Fruit fly (Drosophila melanogaster) whole organism, embryonic: ENCODE data around the gene grass.

Source experiments
- Asciz ChIP-seq: fragments of 200-800 bp; sonication (Bioruptor generic); optimal IDR thresholded peaks from 2 replicates; lab custom pipeline; 2017; ENCODE audit warnings: missing biosample characterization, mild to moderate bottlenecking, missing genetic modification characterization, missing genetic modification reagents
- CG10959 ChIP-seq: fragments of 200-800 bp; sonication (Bioruptor generic); IDR thresholded peaks from 2 replicates; pipeline ENCODE4 v1.3.6; 2022; ENCODE audit warnings: missing biosample characterization, missing genetic modification characterization
- CG10979 ChIP-seq: fragments of 200-800 bp; sonication (Bioruptor generic); optimal IDR thresholded peaks from 2 replicates; lab custom pipeline; 2018; ENCODE audit warnings: missing biosample characterization, mild to moderate bottlenecking, missing genetic modification characterization, moderate library complexity
- CG11398 ChIP-seq: fragments of 200-800 bp; sonication (Bioruptor generic); optimal IDR thresholded peaks from 2 replicates; lab custom pipeline; 2016; ENCODE audit warnings: missing biosample characterization, missing genetic modification characterization
- CG13624 ChIP-seq: fragments of 200-800 bp; sonication (Bioruptor generic); optimal IDR thresholded peaks from 2 replicates; lab custom pipeline; 2016; ENCODE audit warnings: missing biosample characterization, missing genetic modification characterization
- CG1602 ChIP-seq: fragments of 200-800 bp; sonication (Bioruptor generic); optimal IDR thresholded peaks from 3 replicates; lab custom pipeline; 2016; ENCODE audit warnings: missing biosample characterization, missing genetic modification characterization
- CG17612 ChIP-seq: fragments of 200-800 bp; sonication (Bioruptor generic); IDR thresholded peaks from 2 replicates; pipeline ENCODE4 v1.3.6; 2022; ENCODE audit warnings: missing biosample characterization, missing genetic modification characterization
- CG18619 ChIP-seq: fragments of 200-800 bp; sonication (Bioruptor generic); optimal IDR thresholded peaks from 3 replicates; lab custom pipeline; 2017; ENCODE audit warnings: missing biosample characterization, mild to moderate bottlenecking, missing genetic modification characterization
- CG2116 ChIP-seq: fragments of 200-800 bp; sonication (Bioruptor generic); optimal IDR thresholded peaks from 3 replicates; lab custom pipeline; 2018; ENCODE audit warnings: missing biosample characterization, mild to moderate bottlenecking, missing genetic modification characterization
- CG3726 ChIP-seq: fragments of 200-800 bp; sonication (Bioruptor generic); IDR thresholded peaks from 3 replicates; pipeline ENCODE4, ENCODE4 v1.3.6; 2022; ENCODE audit warnings: missing biosample characterization, missing genetic modification characterization
- CG4820 ChIP-seq: fragments of 200-800 bp; sonication (Bioruptor generic); optimal IDR thresholded peaks from 3 replicates; lab custom pipeline; 2016; ENCODE audit warnings: missing biosample characterization, missing genetic modification characterization
- CG5953 ChIP-seq: fragments of 200-800 bp; sonication (Bioruptor generic); IDR thresholded peaks from 2 replicates; pipeline ENCODE4 v1.3.6; 2022; ENCODE audit warnings: missing biosample characterization, missing genetic modification characterization
- CG7372 ChIP-seq: fragments of 200-800 bp; sonication (Bioruptor generic); IDR thresholded peaks from 2 replicates; pipeline ENCODE4 v1.3.6; 2022; ENCODE audit warnings: missing biosample characterization, missing genetic modification characterization
- CG9797 ChIP-seq: fragments of 200-800 bp; sonication (Bioruptor generic); optimal IDR thresholded peaks from 3 replicates; lab custom pipeline; 2018; ENCODE audit warnings: missing biosample characterization, mild to moderate bottlenecking, missing genetic modification characterization
- CG9817 ChIP-seq: fragments of 200-800 bp; sonication (Bioruptor generic); optimal IDR thresholded peaks from 2 replicates; lab custom pipeline; 2018; ENCODE audit warnings: missing biosample characterization, mild to moderate bottlenecking, missing genetic modification characterization, moderate library complexity
- CkIIα-i1 ChIP-seq: fragments of 200-800 bp; sonication (Bioruptor generic); IDR thresholded peaks from 2 replicates; pipeline ENCODE4 v1.3.6; 2022; ENCODE audit warnings: missing biosample characterization, missing genetic modification characterization
- Dip2 ChIP-seq: fragments of 200-800 bp; sonication (Bioruptor generic); IDR thresholded peaks from 2 replicates; pipeline ENCODE4 v1.3.6; 2022; ENCODE audit warnings: missing biosample characterization, missing genetic modification characterization
- Gsc ChIP-seq: fragments of 200-800 bp; sonication (Bioruptor generic); IDR thresholded peaks from 2 replicates; pipeline ENCODE4 v1.3.6; 2022; ENCODE audit warnings: missing biosample characterization, missing genetic modification characterization
- HHEX ChIP-seq: fragments of 200-800 bp; sonication (Bioruptor generic); optimal IDR thresholded peaks from 3 replicates; lab custom pipeline; 2017; ENCODE audit warnings: missing biosample characterization, mild to moderate bottlenecking, missing genetic modification characterization, missing genetic modification reagents
- HLH54F ChIP-seq: fragments of 200-800 bp; sonication (Bioruptor generic); optimal IDR thresholded peaks from 3 replicates; lab custom pipeline; 2016; ENCODE audit warnings: missing biosample characterization, missing genetic modification characterization
- Hr3 ChIP-seq: fragments of 200-800 bp; sonication (Bioruptor generic); optimal IDR thresholded peaks from 3 replicates; lab custom pipeline; 2016; ENCODE audit warnings: missing biosample characterization, missing genetic modification characterization
- Hr51 ChIP-seq, 2 experiments: fragments of 200-800 bp; sonication (Bioruptor generic); optimal IDR thresholded peaks; 2 replicates in 1 of 2; 3 replicates in 1 of 2; lab custom pipeline; 2016 to 2018; ENCODE audit warnings: missing biosample characterization in 2 of 2, missing genetic modification characterization in 2 of 2, mild to moderate bottlenecking in 1 of 2, moderate library complexity in 1 of 2
- Hsf ChIP-seq: fragments of 200-800 bp; sonication (Bioruptor generic); optimal IDR thresholded peaks from 3 replicates; lab custom pipeline; 2016; ENCODE audit warnings: missing biosample characterization, missing genetic modification characterization
- Myb ChIP-seq: fragments of 200-800 bp; sonication (Bioruptor generic); optimal IDR thresholded peaks from 2 replicates; lab custom pipeline; 2016; ENCODE audit warnings: missing biosample characterization, missing genetic modification characterization
- Neu2 ChIP-seq: fragments of 200-800 bp; sonication (Bioruptor generic); optimal IDR thresholded peaks from 3 replicates; lab custom pipeline; 2016; ENCODE audit warnings: missing biosample characterization, missing genetic modification characterization, borderline replicate concordance
- Optix ChIP-seq: fragments of 200-800 bp; sonication (Bioruptor generic); IDR thresholded peaks from 3 replicates; pipeline ENCODE4 v1.3.6; 2022; ENCODE audit warnings: missing biosample characterization, missing genetic modification characterization
- PHDP ChIP-seq: fragments of 200-800 bp; sonication (Bioruptor generic); optimal IDR thresholded peaks from 3 replicates; lab custom pipeline; 2018; ENCODE audit warnings: missing biosample characterization, mild to moderate bottlenecking, missing genetic modification characterization, moderate library complexity
- Sox102F ChIP-seq: fragments of 200-800 bp; sonication (Bioruptor generic); optimal IDR thresholded peaks from 2 replicates; lab custom pipeline; 2018; ENCODE audit warnings: missing biosample characterization, mild to moderate bottlenecking, missing genetic modification characterization, moderate library complexity
- Sry-β ChIP-seq: fragments of 200-800 bp; sonication (Bioruptor generic); optimal IDR thresholded peaks from 2 replicates; lab custom pipeline; 2018; ENCODE audit warnings: missing biosample characterization, mild to moderate bottlenecking, missing genetic modification characterization, moderate library complexity
- Usf ChIP-seq: fragments of 200-800 bp; sonication (Bioruptor generic); optimal IDR thresholded peaks from 2 replicates; lab custom pipeline; 2017; ENCODE audit warnings: missing genotype, missing biosample characterization, missing genetic modification characterization
- br ChIP-seq: fragments of >200 bp; optimal IDR thresholded peaks from 2 replicates; lab custom pipeline; 2017
- btn ChIP-seq: fragments of 200-800 bp; sonication (Bioruptor generic); optimal IDR thresholded peaks from 2 replicates; lab custom pipeline; 2016; ENCODE audit warnings: missing biosample characterization, missing genetic modification characterization
- esg ChIP-seq: fragments of 200-800 bp; sonication (Bioruptor generic); conservative IDR thresholded peaks from 2 replicates; pipeline ENCODE4 v1.3.6; 2022; ENCODE audit warnings: missing biosample characterization, missing genetic modification characterization
- exex ChIP-seq: fragments of 200-800 bp; sonication (Bioruptor generic); optimal IDR thresholded peaks from 4 replicates; lab custom pipeline; 2018; ENCODE audit warnings: missing biosample characterization, mild to moderate bottlenecking, missing genetic modification characterization, moderate library complexity
- fu2 ChIP-seq: fragments of 200-800 bp; sonication (Bioruptor generic); optimal IDR thresholded peaks from 2 replicates; lab custom pipeline; 2016; ENCODE audit warnings: missing biosample characterization, missing genetic modification characterization
- grn ChIP-seq: fragments of 200-800 bp; sonication (Bioruptor generic); optimal IDR thresholded peaks from 3 replicates; lab custom pipeline; 2017; ENCODE audit warnings: missing biosample characterization, missing genetic modification characterization
- jigr1 ChIP-seq: fragments of 200-800 bp; sonication (Bioruptor generic); IDR thresholded peaks from 3 replicates; pipeline ENCODE4 v1.3.6; 2022; ENCODE audit warnings: missing biosample characterization, missing genetic modification characterization
- jing ChIP-seq: fragments of 200-800 bp; sonication (Bioruptor generic); optimal IDR thresholded peaks from 2 replicates; lab custom pipeline; 2018; ENCODE audit warnings: missing biosample characterization, mild to moderate bottlenecking, missing genetic modification characterization
- ken ChIP-seq: fragments of 200-800 bp; sonication (Bioruptor generic); IDR thresholded peaks from 3 replicates; pipeline ENCODE4 v1.3.6; 2022; ENCODE audit warnings: missing biosample characterization, missing genetic modification characterization
- klu ChIP-seq: fragments of 200-800 bp; sonication (Bioruptor generic); IDR thresholded peaks from 2 replicates; pipeline ENCODE4 v1.3.6; 2022; ENCODE audit warnings: missing biosample characterization, missing genetic modification characterization
- luna ChIP-seq: fragments of 200-800 bp; sonication (Bioruptor generic); optimal IDR thresholded peaks from 2 replicates; lab custom pipeline; 2016; ENCODE audit warnings: missing biosample characterization, missing genetic modification characterization
- maf-S ChIP-seq: fragments of 200-800 bp; sonication (Bioruptor generic); optimal IDR thresholded peaks from 2 replicates; lab custom pipeline; 2016; ENCODE audit warnings: missing biosample characterization, missing genetic modification characterization
- mld ChIP-seq: fragments of 200-800 bp; sonication (Bioruptor generic); IDR thresholded peaks from 3 replicates; pipeline ENCODE4 v1.3.6; 2022; ENCODE audit warnings: missing biosample characterization, missing genetic modification characterization; ENCODE audit not compliant: partially characterized antibody
- pum ChIP-seq: fragments of 200-800 bp; sonication (Bioruptor generic); optimal IDR thresholded peaks from 2 replicates; lab custom pipeline; 2016; ENCODE audit warnings: missing biosample characterization, missing genetic modification characterization
- row ChIP-seq: fragments of 200-800 bp; sonication (Bioruptor generic); IDR thresholded peaks from 3 replicates; pipeline ENCODE4 v1.3.6; 2022; ENCODE audit warnings: missing biosample characterization, missing genetic modification characterization
- so ChIP-seq: fragments of 200-800 bp; sonication (Bioruptor generic); IDR thresholded peaks from 3 replicates; pipeline ENCODE4 v1.3.6; 2022; ENCODE audit warnings: missing biosample characterization, missing genetic modification characterization
- sob ChIP-seq: fragments of 200-800 bp; sonication (Bioruptor generic); IDR thresholded peaks from 2 replicates; pipeline ENCODE4 v1.3.6; 2022; ENCODE audit warnings: missing biosample characterization, missing genetic modification characterization
- ssp ChIP-seq: fragments of 200-800 bp; sonication (Bioruptor generic); IDR thresholded peaks from 2 replicates; pipeline ENCODE4 v1.3.6; 2022; ENCODE audit warnings: missing biosample characterization, missing genetic modification characterization
- stc ChIP-seq: fragments of 200-800 bp; sonication (Bioruptor generic); IDR thresholded peaks from 2 replicates; pipeline ENCODE4 v1.3.6; 2022; ENCODE audit warnings: missing biosample characterization, missing genetic modification characterization
- trh ChIP-seq: fragments of 200-800 bp; sonication (Bioruptor generic); optimal IDR thresholded peaks from 2 replicates; lab custom pipeline; 2016; ENCODE audit warnings: missing biosample characterization, missing genetic modification characterization
- unc-4 ChIP-seq: fragments of 200-800 bp; sonication (Bioruptor generic); IDR thresholded peaks from 2 replicates; pipeline ENCODE4 v1.3.6; 2022; ENCODE audit warnings: missing biosample characterization, missing genetic modification characterization; ENCODE audit not compliant: partially characterized antibody

The grass gene

DNA sequence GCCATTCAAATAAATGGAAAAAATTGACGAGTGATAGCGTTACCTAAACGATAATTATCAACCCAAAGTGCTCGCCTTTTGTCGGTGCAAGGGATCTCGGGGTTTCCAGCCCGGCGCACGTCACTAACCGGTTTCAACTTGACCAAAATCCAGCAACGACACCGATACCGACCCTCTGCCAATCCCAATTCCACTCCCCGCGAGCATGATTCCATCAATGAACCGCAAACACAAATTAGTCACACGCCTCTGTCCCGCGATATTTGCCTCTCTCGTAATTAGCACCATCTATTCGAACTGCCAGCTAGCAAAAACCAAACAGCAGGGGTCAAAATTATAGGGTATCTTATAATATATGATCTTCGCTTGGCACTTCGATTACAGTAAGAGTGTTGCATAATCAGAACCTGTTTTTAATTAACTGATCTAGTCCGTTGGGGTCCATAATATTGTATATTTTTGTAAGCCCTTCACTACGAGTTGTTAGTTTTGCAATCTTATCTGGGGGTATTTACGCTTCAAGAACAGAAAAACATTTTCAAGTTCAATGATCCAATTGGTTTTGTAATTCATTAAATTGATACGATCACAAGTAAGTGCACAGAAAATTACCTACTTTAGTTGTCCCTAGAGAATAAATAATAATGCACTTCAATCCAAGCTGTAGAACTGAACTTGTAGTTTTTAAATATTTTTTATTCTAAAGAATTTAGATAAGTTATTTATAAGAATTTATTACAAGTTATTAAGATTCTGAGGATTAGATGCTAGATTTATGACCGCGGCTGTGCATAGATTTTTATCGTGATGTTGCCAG is 4.5 kb upstream of the grass start (continued):
- no peak for TF ChIP-seq CkIIα-i1 (GFP tag; lab: Robert Waterston, UW)
- TF ChIP-seq CG9817 (tag; lab: Kevin White, UChicago): peak; percentile 35
- TF ChIP-seq br (lab: Kevin White, UChicago): no peak
- no peak for TF ChIP-seq fu2 (GFP tag; lab: Kevin White, UChicago)
- TF ChIP-seq maf-S (GFP tag; lab: Kevin White, UChicago): no peak
- no peak for TF ChIP-seq Optix (GFP tag; lab: Robert Waterston, UW)
- TF ChIP-seq Asciz (GFP tag; lab: Kevin White, UChicago): no peak
- TF ChIP-seq luna: no peak
- TF ChIP-seq jigr1 (GFP tag; lab: Robert Waterston, UW): no peak
- TF ChIP-seq CG17612: no peak
- peak; percentile 43 for TF ChIP-seq Hr3 (GFP tag; lab: Kevin White, UChicago)
- TF ChIP-seq ken: no peak
- 0 out of 2 replicates have a peak, but pooled peaks have one; percentile 9 for TF ChIP-seq klu (GFP tag; lab: Robert Waterston, UW)
- no peak for TF ChIP-seq pum (GFP tag; lab: Kevin White, UChicago)
- TF ChIP-seq ssp (GFP tag; lab: Robert Waterston, UW): no peak
- no peak for TF ChIP-seq CG5953 (GFP tag; lab: Robert Waterston, UW)
- TF ChIP-seq Sry-β: no peak
- peak; percentile 10 for TF ChIP-seq CG2116 (GFP tag; lab: Kevin White, UChicago)
- no peak for TF ChIP-seq jing
- peak; percentile 14 for TF ChIP-seq Hsf (GFP tag; lab: Kevin White, UChicago)
- no peak for TF ChIP-seq stc (GFP tag; lab: Robert Waterston, UW)
- TF ChIP-seq trh (GFP tag; lab: Kevin White, UChicago): no peak
- TF ChIP-seq CG4820 (GFP tag; lab: Kevin White, UChicago): peak; percentile 35
- TF ChIP-seq grn (GFP tag; lab: Kevin White, UChicago): peak; percentile 42
- TF ChIP-seq CG10979 (tag; lab: Kevin White, UChicago): peak; percentile 12
- TF ChIP-seq Myb (GFP tag; lab: Kevin White, UChicago): peak; percentile 15
- TF ChIP-seq Dip2 (GFP tag; lab: Robert Waterston, UW): no peak
- peak in 1 of 2 experiments; percentile 63 for TF ChIP-seq Hr51 (GFP tag; optimal IDR thresholded peaks at IDR 0.05; lab: Kevin White, UChicago)
- TF ChIP-seq Neu2 (GFP tag; lab: Kevin White, UChicago): no peak
- TF ChIP-seq CG1602 (GFP tag; lab: Kevin White, UChicago): no peak
- no peak for TF ChIP-seq CG7372 (GFP tag; lab: Robert Waterston, UW)
- no peak for TF ChIP-seq CG11398 (GFP tag; lab: Kevin White, UChicago)
- peak; percentile 49 for TF ChIP-seq CG13624
- TF ChIP-seq HHEX (GFP tag; lab: Kevin White, UChicago): peak; percentile 23
- no peak for TF ChIP-seq unc-4 (GFP tag; lab: Robert Waterston, UW)
- TF ChIP-seq so (GFP tag; lab: Robert Waterston, UW): no peak
- TF ChIP-seq CG10959: no peak
- TF ChIP-seq Usf (GFP tag; lab: Kevin White, UChicago): peak; percentile 60
- no peak for TF ChIP-seq mld (GFP tag; lab: Robert Waterston, UW)
- peak; percentile 65 for TF ChIP-seq CG18619
- peak; percentile 37 for TF ChIP-seq HLH54F
- TF ChIP-seq btn (GFP tag; lab: Kevin White, UChicago): no peak
- TF ChIP-seq CG3726 (GFP tag; lab: Robert Waterston, UW): no peak
- peak; percentile 25 for TF ChIP-seq Sox102F
- TF ChIP-seq Gsc (GFP tag; lab: Robert Waterston, UW): no peak
- peak; percentile 36 for TF ChIP-seq PHDP (tag; lab: Kevin White, UChicago)
- no peak for TF ChIP-seq CG9797 (GFP tag; lab: Kevin White, UChicago)
- TF ChIP-seq sob (GFP tag; lab: Robert Waterston, UW): no peak; the same call in 1 of the 2 replicates
- no peak for TF ChIP-seq esg (GFP tag; lab: Robert Waterston, UW)
- peak; percentile 66; the same call in 2 of the 3 replicates for TF ChIP-seq row (GFP tag; lab: Robert Waterston, UW)
- peak; percentile 47 for TF ChIP-seq exex (tag; lab: Kevin White, UChicago)
